Fruit fly (Drosophila melanogaster) whole organism, embryonic: ENCODE measurements around the gene CG32280.

Source experiments
- Awh ChIP-seq: fragments of 200-800 bp; sonication (Bioruptor generic); IDR thresholded peaks from 2 replicates; pipeline ENCODE4, ENCODE4 v1.3.6; 2022; ENCODE audit warnings: missing biosample characterization, missing genetic modification characterization
- C15 ChIP-seq: fragments of 200-800 bp; sonication (Bioruptor generic); IDR thresholded peaks from 3 replicates; pipeline ENCODE4 v1.3.6; 2022; ENCODE audit warnings: missing biosample characterization, missing genetic modification characterization
- CG11560 ChIP-seq: fragments of 200-800 bp; sonication (Bioruptor generic); IDR thresholded peaks from 3 replicates; pipeline ENCODE4 v1.3.6; 2022; ENCODE audit warnings: missing biosample characterization, missing genetic modification characterization
- CG12071 ChIP-seq: fragments of 200-800 bp; sonication (Bioruptor generic); optimal IDR thresholded peaks from 3 replicates; lab custom pipeline; 2018; ENCODE audit warnings: missing biosample characterization, mild to moderate bottlenecking, missing genetic modification characterization
- CG12299 ChIP-seq: fragments of 200-800 bp; sonication (Bioruptor generic); optimal IDR thresholded peaks from 2 replicates; lab custom pipeline; 2018; ENCODE audit warnings: missing biosample characterization, mild to moderate bottlenecking, missing genetic modification characterization
- CG12744 ChIP-seq: fragments of 200-800 bp; sonication (Bioruptor generic); optimal IDR thresholded peaks from 2 replicates; lab custom pipeline; 2016; ENCODE audit warnings: missing biosample characterization, missing genetic modification characterization
- CG13287 ChIP-seq: fragments of 200-800 bp; sonication (Bioruptor generic); IDR thresholded peaks from 2 replicates; pipeline ENCODE4 v1.3.6; 2022; ENCODE audit warnings: missing biosample characterization, missing genetic modification characterization; ENCODE audit not compliant: partially characterized antibody
- CG17361 ChIP-seq: fragments of 200-800 bp; sonication (Bioruptor generic); IDR thresholded peaks from 3 replicates; pipeline ENCODE4 v1.3.6; 2022; ENCODE audit warnings: missing biosample characterization, missing genetic modification characterization
- CG17568 ChIP-seq: fragments of 200-800 bp; sonication (Bioruptor generic); optimal IDR thresholded peaks from 2 replicates; lab custom pipeline; 2018; ENCODE audit warnings: missing biosample characterization, mild to moderate bottlenecking, missing genetic modification characterization, moderate library complexity
- CG17612 ChIP-seq: fragments of 200-800 bp; sonication (Bioruptor generic); IDR thresholded peaks from 2 replicates; pipeline ENCODE4 v1.3.6; 2022; ENCODE audit warnings: missing biosample characterization, missing genetic modification characterization
- CG2889 ChIP-seq: fragments of 200-800 bp; sonication (Bioruptor generic); IDR thresholded peaks from 3 replicates; pipeline ENCODE4 v1.3.6; 2022; ENCODE audit warnings: missing biosample characterization, missing genetic modification characterization
- CG30403 ChIP-seq: fragments of 200-800 bp; sonication (Bioruptor generic); optimal IDR thresholded peaks from 3 replicates; lab custom pipeline; 2016; ENCODE audit warnings: missing biosample characterization, missing genetic modification characterization
- CG3163 ChIP-seq: fragments of 200-800 bp; sonication (Bioruptor generic); optimal IDR thresholded peaks from 3 replicates; lab custom pipeline; 2016; ENCODE audit warnings: missing biosample characterization, missing genetic modification characterization
- CG32532 ChIP-seq: fragments of 200-800 bp; sonication (Bioruptor generic); IDR thresholded peaks from 2 replicates; pipeline ENCODE4 v1.3.6; 2022; ENCODE audit warnings: missing biosample characterization, missing genetic modification characterization
- CG34224 ChIP-seq: fragments of 200-800 bp; sonication (Bioruptor generic); IDR thresholded peaks from 3 replicates; pipeline ENCODE4 v1.3.6; 2022; ENCODE audit warnings: missing biosample characterization, missing genetic modification characterization; ENCODE audit not compliant: partially characterized antibody
- CG34376 ChIP-seq: fragments of 200-800 bp; sonication (Bioruptor generic); optimal IDR thresholded peaks from 2 replicates; lab custom pipeline; 2018; ENCODE audit warnings: missing biosample characterization, mild to moderate bottlenecking, missing genetic modification characterization
- CG42726 ChIP-seq: fragments of 200-800 bp; sonication (Bioruptor generic); IDR thresholded peaks from 2 replicates; pipeline ENCODE4 v1.3.6; 2022; ENCODE audit warnings: missing biosample characterization, missing genetic modification characterization; ENCODE audit not compliant: partially characterized antibody
- CG4424 ChIP-seq: fragments of 200-800 bp; sonication (Bioruptor generic); optimal IDR thresholded peaks from 3 replicates; lab custom pipeline; 2016; ENCODE audit warnings: missing biosample characterization, missing genetic modification characterization
- CG4854 ChIP-seq: fragments of 200-800 bp; sonication (Bioruptor generic); optimal IDR thresholded peaks from 2 replicates; lab custom pipeline; 2016; ENCODE audit warnings: missing biosample characterization, missing genetic modification characterization, inconsistent platforms
- CG6689 ChIP-seq: fragments of 200-800 bp; sonication (Bioruptor generic); IDR thresholded peaks from 2 replicates; pipeline ENCODE4 v1.3.6; 2022; ENCODE audit warnings: missing biosample characterization, missing genetic modification characterization
- CG7987 ChIP-seq: fragments of 200-800 bp; sonication (Bioruptor generic); optimal IDR thresholded peaks from 2 replicates; lab custom pipeline; 2018; ENCODE audit warnings: missing biosample characterization, mild to moderate bottlenecking, missing genetic modification characterization, moderate library complexity
- CG8281 ChIP-seq: fragments of 200-800 bp; sonication (Bioruptor generic); optimal IDR thresholded peaks from 2 replicates; lab custom pipeline; 2018; ENCODE audit warnings: missing biosample characterization, mild to moderate bottlenecking, missing genetic modification characterization, moderate library complexity
- CG8290 ChIP-seq, 3 experiments: fragments of 200-800 bp; sonication (Bioruptor generic); optimal IDR thresholded peaks; 2 replicates each; lab custom pipeline; 2016 to 2019; ENCODE audit warnings: missing biosample characterization in 3 of 3, missing genetic modification characterization in 3 of 3, mild to moderate bottlenecking in 2 of 3, moderate library complexity in 1 of 3
- CG9727 ChIP-seq: fragments of 200-800 bp; sonication (Bioruptor generic); optimal IDR thresholded peaks from 3 replicates; lab custom pipeline; 2017; ENCODE audit warnings: missing biosample characterization, mild to moderate bottlenecking, missing genetic modification characterization
- Chrac-16 ChIP-seq: fragments of 200-800 bp; sonication (Bioruptor generic); optimal IDR thresholded peaks from 3 replicates; lab custom pipeline; 2016; ENCODE audit warnings: missing biosample characterization, missing genetic modification characterization
- Dbx ChIP-seq: fragments of 200-800 bp; sonication (Bioruptor generic); IDR thresholded peaks from 3 replicates; pipeline ENCODE4 v1.3.6; 2022; ENCODE audit warnings: missing biosample characterization, missing genetic modification characterization
- Drgx ChIP-seq: fragments of 200-800 bp; sonication (Bioruptor generic); IDR thresholded peaks from 2 replicates; pipeline ENCODE4 v1.3.6; 2022; ENCODE audit warnings: missing biosample characterization, missing genetic modification characterization
- E2f1 ChIP-seq: fragments of 200-800 bp; sonication (Bioruptor generic); IDR thresholded peaks from 2 replicates; pipeline ENCODE4 v1.3.6; 2022; ENCODE audit warnings: missing biosample characterization, missing genetic modification characterization
- E2f2 ChIP-seq: fragments of 200-800 bp; sonication (Bioruptor generic); IDR thresholded peaks from 2 replicates; pipeline ENCODE4 v1.3.6; 2022; ENCODE audit warnings: missing biosample characterization, missing genetic modification characterization
- Hand ChIP-seq: fragments of 200-800 bp; sonication (Bioruptor generic); optimal IDR thresholded peaks from 2 replicates; lab custom pipeline; 2017; ENCODE audit warnings: mild to moderate bottlenecking, missing biosample characterization, missing genetic modification reagents, missing genetic modification characterization
- Hmx ChIP-seq: fragments of 200-800 bp; sonication (Bioruptor generic); optimal IDR thresholded peaks from 2 replicates; lab custom pipeline; 2016; ENCODE audit warnings: missing biosample characterization, missing genetic modification characterization
- Lim3 ChIP-seq: fragments of 200-800 bp; sonication (Bioruptor generic); IDR thresholded peaks from 2 replicates; pipeline ENCODE4 v1.3.6; 2022; ENCODE audit warnings: missing biosample characterization, missing genetic modification characterization
- Lpt ChIP-seq: fragments of >200 bp; optimal IDR thresholded peaks from 2 replicates; lab custom pipeline; 2018; ENCODE audit warnings: missing biosample characterization, missing genetic modification characterization
- NFAT ChIP-seq: fragments of 200-800 bp; sonication (Bioruptor generic); IDR thresholded peaks from 2 replicates; pipeline ENCODE4 v1.3.6; 2022; ENCODE audit warnings: missing biosample characterization, missing genetic modification characterization
- Oaz ChIP-seq: fragments of 200-800 bp; sonication (Bioruptor generic); IDR thresholded peaks from 2 replicates; pipeline ENCODE4 v1.3.6; 2022; ENCODE audit warnings: missing biosample characterization, missing genetic modification characterization
- Sry-β ChIP-seq: fragments of 200-800 bp; sonication (Bioruptor generic); optimal IDR thresholded peaks from 2 replicates; lab custom pipeline; 2018; ENCODE audit warnings: missing biosample characterization, mild to moderate bottlenecking, missing genetic modification characterization, moderate library complexity
- TFAM ChIP-seq: fragments of 200-800 bp; sonication (Bioruptor generic); optimal IDR thresholded peaks from 2 replicates; lab custom pipeline; 2017; ENCODE audit warnings: missing biosample characterization, missing genetic modification characterization, inconsistent platforms
- Tbp ChIP-seq: fragments of >200 bp; optimal IDR thresholded peaks from 2 replicates; lab custom pipeline; 2018; ENCODE audit warnings: missing biosample characterization, missing genetic modification characterization
- aop ChIP-seq: fragments of 200-800 bp; sonication (Bioruptor generic); IDR thresholded peaks from 2 replicates; pipeline ENCODE4 v1.3.6; 2022; ENCODE audit warnings: missing biosample characterization, missing genetic modification characterization
- bigmax ChIP-seq: fragments of 200-800 bp; sonication (Bioruptor generic); optimal IDR thresholded peaks from 2 replicates; lab custom pipeline; 2018; ENCODE audit warnings: missing biosample characterization, mild to moderate bottlenecking, missing genetic modification characterization
- dan ChIP-seq: fragments of 200-800 bp; sonication (Bioruptor generic); IDR thresholded peaks from 2 replicates; pipeline ENCODE4 v1.3.6; 2022; ENCODE audit warnings: missing biosample characterization, missing genetic modification characterization
- dati ChIP-seq: fragments of 200-800 bp; sonication (Bioruptor generic); IDR thresholded peaks from 2 replicates; pipeline ENCODE4 v1.3.6; 2022; ENCODE audit warnings: missing biosample characterization, missing genetic modification characterization
- hb ChIP-seq: fragments of 200-800 bp; sonication (Bioruptor generic); IDR thresholded peaks from 3 replicates; pipeline ENCODE4 v1.3.6; 2022; ENCODE audit warnings: missing biosample characterization, missing genetic modification characterization; ENCODE audit not compliant: partially characterized antibody
- jumu ChIP-seq: fragments of 200-800 bp; sonication (Bioruptor generic); optimal IDR thresholded peaks from 3 replicates; lab custom pipeline; 2016; ENCODE audit warnings: missing biosample characterization, missing genetic modification characterization
- nerfin-2 ChIP-seq: fragments of 200-800 bp; sonication (Bioruptor generic); IDR thresholded peaks from 2 replicates; pipeline ENCODE4 v1.3.6; 2022; ENCODE audit warnings: missing biosample characterization, missing genetic modification characterization; ENCODE audit not compliant: partially characterized antibody
- nom ChIP-seq: fragments of 200-800 bp; sonication (Bioruptor generic); optimal IDR thresholded peaks from 2 replicates; lab custom pipeline; 2017; ENCODE audit warnings: missing biosample characterization, missing genetic modification characterization, mild to moderate bottlenecking, moderate library complexity, missing genetic modification reagents
- pho ChIP-seq: fragments of 200-800 bp; sonication (Bioruptor generic); optimal IDR thresholded peaks from 2 replicates; lab custom pipeline; 2016; ENCODE audit warnings: missing biosample characterization, missing genetic modification characterization
- sima ChIP-seq: fragments of 200-800 bp; sonication (Bioruptor generic); optimal IDR thresholded peaks from 2 replicates; lab custom pipeline; 2016; ENCODE audit warnings: missing biosample characterization, missing genetic modification characterization
- slp2 ChIP-seq: fragments of 200-800 bp; sonication (Bioruptor generic); optimal IDR thresholded peaks from 2 replicates; lab custom pipeline; 2016; ENCODE audit warnings: missing biosample characterization, missing genetic modification characterization
- tx ChIP-seq: fragments of 200-800 bp; sonication (Bioruptor generic); optimal IDR thresholded peaks from 2 replicates; lab custom pipeline; 2016; ENCODE audit warnings: missing biosample characterization, missing genetic modification characterization
- zen ChIP-seq: fragments of 200-800 bp; sonication (Bioruptor generic); optimal IDR thresholded peaks from 3 replicates; lab custom pipeline; 2018; ENCODE audit warnings: missing biosample characterization, mild to moderate bottlenecking, missing genetic modification characterization, moderate library complexity

Gene CG32280

DNA sequence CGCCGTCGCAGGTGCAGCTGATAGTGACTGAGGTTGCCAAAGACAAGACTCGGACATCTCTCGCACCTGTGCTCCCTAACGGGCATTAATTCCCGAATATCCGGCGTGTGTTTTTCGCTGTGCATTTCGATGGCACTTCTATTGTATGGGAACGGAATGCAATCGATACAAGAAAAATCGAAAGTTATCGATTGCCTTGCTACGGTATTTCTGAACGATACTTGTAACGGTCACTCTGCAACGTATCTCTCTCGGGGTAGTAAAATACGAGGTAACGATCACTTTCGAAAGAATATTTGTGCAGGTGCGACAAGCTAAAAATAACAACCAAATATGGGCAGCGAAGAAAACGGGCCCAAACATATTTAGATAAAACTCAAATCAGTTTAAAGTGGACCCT, at the start of gene CG32280:
CG32280 (plus strand) TSS at position 231 of the 400 bp plus-strand sequence.
- TF ChIP-seq Dbx (GFP tag; lab: Robert Waterston, UW) (no peak), Tbp (no peak), CG8281 (tag; lab: Kevin White, UChicago) (no peak), CG17568 (GFP tag; lab: Kevin White, UChicago) (no peak), CG32532 (peak; percentile 32; the same call in 1 of the 2 replicates), dati (GFP tag; lab: Robert Waterston, UW) (no peak), Chrac-16 (GFP tag; lab: Kevin White, UChicago) (no peak), CG34376 (GFP tag; lab: Kevin White, UChicago) (peak; percentile 69), CG13287 (GFP tag; lab: Robert Waterston, UW) (peak; percentile 91), CG4424 (GFP tag; lab: Kevin White, UChicago) (peak; percentile 6), E2f2 (GFP tag; lab: Robert Waterston, UW) (peak; percentile 45; the same call in 1 of the 2 replicates), E2f1 (no peak), Oaz (GFP tag; lab: Robert Waterston, UW) (no peak), Sry-β (GFP tag; lab: Kevin White, UChicago) (no peak), CG12744 (GFP tag; lab: Kevin White, UChicago) (no peak), tx (GFP tag; lab: Kevin White, UChicago) (no peak), bigmax (GFP tag; lab: Kevin White, UChicago) (no peak), CG7987 (GFP tag; lab: Kevin White, UChicago) (no peak), zen (tag; lab: Kevin White, UChicago) (no peak), NFAT (GFP tag; lab: Robert Waterston, UW) (peak; percentile 40; the same call in 1 of the 2 replicates), sima (GFP tag; lab: Kevin White, UChicago) (no peak), CG30403 (GFP tag; lab: Kevin White, UChicago) (peak; percentile 6), Lim3 (GFP tag; lab: Robert Waterston, UW) (no peak), Drgx (GFP tag; lab: Robert Waterston, UW) (no peak), CG12071 (GFP tag; lab: Kevin White, UChicago) (no peak), Hand (GFP tag; lab: Kevin White, UChicago) (no peak), CG42726 (GFP tag; lab: Robert Waterston, UW) (peak; percentile 76; the same call in 1 of the 2 replicates), CG9727 (GFP tag; lab: Kevin White, UChicago) (no peak), aop (GFP tag; lab: Robert Waterston, UW) (no peak), TFAM (no peak), CG17361 (0 out of 3 replicates have a peak, but pooled peaks have one; percentile 12), CG2889 (no peak), CG17612 (GFP tag; lab: Robert Waterston, UW) (no peak), CG8290 (GFP tag; optimal IDR thresholded peaks at IDR 0.05; lab: Kevin White, UChicago) (peak; percentile 19), CG8290 (tag; optimal IDR thresholded peaks at IDR 0.05; lab: Kevin White, UChicago) (no peak), CG34224 (GFP tag; lab: Robert Waterston, UW) (peak; percentile 90), Awh (GFP tag; lab: Robert Waterston, UW) (no peak), slp2 (GFP tag; lab: Kevin White, UChicago) (peak; percentile 24), C15 (GFP tag; lab: Robert Waterston, UW) (no peak), hb (peak; percentile 73), CG6689 (GFP tag; lab: Robert Waterston, UW) (no peak), CG11560 (no peak), dan (GFP tag; lab: Robert Waterston, UW) (no peak), nerfin-2 (GFP tag; lab: Robert Waterston, UW) (peak; percentile 81), nom (GFP tag; lab: Kevin White, UChicago) (no peak), jumu (GFP tag; lab: Kevin White, UChicago) (peak; percentile 21), Lpt (GFP tag; lab: Kevin White, UChicago) (no peak), Hmx (GFP tag; lab: Kevin White, UChicago) (no peak), pho (GFP tag; lab: Kevin White, UChicago) (no peak), CG3163 (GFP tag; lab: Kevin White, UChicago) (no peak), CG4854 (GFP tag; lab: Kevin White, UChicago) (no peak), CG12299 (tag; lab: Kevin White, UChicago) (no peak)
